Worm (Caenorhabditis elegans) whole organism, mixed stage, embryonic: ENCODE data around the gene bus-5.

Experiments used
- blmp-1 ChIP-seq: fragments of 150-350 bp; optimal IDR thresholded peaks from 2 replicates; lab custom pipeline; 2014; ENCODE audit warnings: missing biosample characterization, missing genetic modification characterization
- ceh-43 ChIP-seq: fragments of 200-800 bp; sonication (Bioruptor generic); optimal IDR thresholded peaks from 2 replicates; lab custom pipeline; 2018; ENCODE audit warnings: mild to moderate bottlenecking, missing genetic modification characterization, moderate library complexity, missing compliant biosample characterization
- elt-1 ChIP-seq: sonication (generic microtip); optimal IDR thresholded peaks from 2 replicates; lab custom pipeline; 2017; ENCODE audit warnings: missing genetic modification characterization, mild to moderate bottlenecking, missing compliant biosample characterization, antibody characterized with exemption, moderate library complexity, borderline replicate concordance; ENCODE audit not compliant: insufficient read depth
- elt-3 ChIP-seq: fragments of 150-350 bp; optimal IDR thresholded peaks from 2 replicates; lab custom pipeline; 2014; ENCODE audit warnings: missing biosample characterization, missing genetic modification characterization
- nhr-237 ChIP-seq: fragments of 150-350 bp; optimal IDR thresholded peaks from 2 replicates; lab custom pipeline; 2014; ENCODE audit warnings: missing biosample characterization, missing genetic modification characterization
- nhr-28 ChIP-seq: fragments of 150-350 bp; optimal IDR thresholded peaks from 2 replicates; lab custom pipeline; 2014; ENCODE audit warnings: missing biosample characterization, missing genetic modification characterization
- unc-62 ChIP-seq: fragments of 150-350 bp; optimal IDR thresholded peaks from 2 replicates; lab custom pipeline; 2014; ENCODE audit warnings: missing biosample characterization, missing genetic modification reagents, missing genetic modification characterization

- TF ChIP-seq elt-1 (tag; lab: Kevin White, UChicago) (no peak), elt-3 (tag; lab: Kevin White, UChicago) (no peak), nhr-237 (tag; lab: Kevin White, UChicago) (no peak), unc-62 (GFP tag; lab: Kevin White, UChicago) (no peak), ceh-43 (no peak), blmp-1 (tag; lab: Kevin White, UChicago) (no peak), nhr-28 (tag; lab: Kevin White, UChicago) (no peak)
Measured at ce11 chrX:2130141-2130540, 17.2 kb upstream of the bus-5 start, which contains the start of gene F53B1.8.
